Worm (Caenorhabditis elegans): ENCODE measurements around the gene Y105C5B.3.

Y105C5B.3 gene

DNA sequence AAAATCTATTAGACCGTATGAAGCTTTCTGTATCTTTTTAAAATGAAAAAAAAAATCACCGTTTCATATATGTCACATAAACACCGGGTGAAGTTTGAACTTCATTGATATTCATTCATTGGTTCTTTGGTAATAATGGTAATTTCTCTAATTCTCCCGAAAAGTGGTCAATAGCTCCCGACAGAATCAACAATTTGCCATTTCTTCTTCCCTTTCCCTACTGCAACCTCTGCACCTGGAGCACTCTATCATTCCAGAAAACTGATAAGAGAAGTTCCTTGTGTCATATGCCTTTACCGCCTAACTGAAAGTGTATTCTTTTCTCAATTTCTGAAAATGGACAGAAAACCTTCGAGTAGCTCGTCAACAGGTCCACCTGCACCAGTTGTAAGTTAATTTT, 34.4 kb upstream of the Y105C5B.3 start, which contains the start of gene Y105C5A.24:
Gene Y105C5A.24, plus strand, starts transcription at position 220 of the 400 bp plus-strand sequence.
- TF ChIP-seq zip-11 (GFP tag; IDR thresholded peaks at IDR 0.05) (no peak), mxl-3 (GFP tag; optimal IDR thresholded peaks at IDR 0.05) (no peak), ama-1 (optimal IDR thresholded peaks at IDR 0.05) (no peak), daf-16 (GFP tag; optimal IDR thresholded peaks at IDR 0.05) (no peak), daf-16 (tag; optimal IDR thresholded peaks at IDR 0.05) (peak; percentile 97), pqm-1 (tag; optimal IDR thresholded peaks at IDR 0.05) (peak; percentile 83), ztf-7 (tag; optimal IDR thresholded peaks at IDR 0.05) (no peak), aha-1 (tag) (no peak), snpc-1.2 (GFP tag; IDR thresholded peaks at IDR 0.05) (0 out of 2 replicates have a peak, but pooled peaks have one; percentile 29), dve-1 (tag; optimal IDR thresholded peaks at IDR 0.05; ENCODE audit: insufficient read depth) (peak; percentile 71), nhr-237 (tag; optimal IDR thresholded peaks at IDR 0.05) (no peak), T20F7.1 (GFP tag; optimal IDR thresholded peaks at IDR 0.05) (no peak), nhr-77 (tag; optimal IDR thresholded peaks at IDR 0.05) (peak; percentile 70), nhr-11 (tag; optimal IDR thresholded peaks at IDR 0.05) (no peak), nhr-28 (tag; optimal IDR thresholded peaks at IDR 0.05) (peak; percentile 59), arid-1 (GFP tag; conservative IDR thresholded peaks at IDR 0.05) (no peak), fkh-10 (GFP tag; optimal IDR thresholded peaks at IDR 0.05) (no peak), nhr-102 (tag; optimal IDR thresholded peaks at IDR 0.05) (no peak), pha-4 (GFP tag; IDR thresholded peaks at IDR 0.05) (no peak), pha-4 (tag; optimal IDR thresholded peaks at IDR 0.05) (no peak), dmd-6 (GFP tag; IDR thresholded peaks at IDR 0.05) (peak; percentile 77)

DNA sequence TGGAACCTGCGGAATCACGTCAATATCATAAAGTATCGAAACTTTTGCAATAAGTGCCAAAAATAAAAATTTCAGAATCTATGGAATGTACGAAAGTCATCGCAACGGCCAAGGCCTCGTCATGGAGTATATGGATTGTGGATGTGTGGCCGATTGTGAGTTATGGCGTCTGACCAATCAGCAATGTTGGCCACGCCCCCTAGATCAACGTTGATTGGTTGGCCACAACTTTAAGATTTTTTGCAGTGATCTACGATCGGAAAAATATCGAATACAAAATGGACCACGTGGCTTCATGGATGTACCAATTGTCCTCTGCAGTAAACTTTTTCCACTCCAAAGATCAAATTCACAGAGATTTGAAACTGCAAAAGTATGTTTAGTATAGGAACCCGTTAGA, 33.4 kb upstream of the Y105C5B.3 start:
- TF ChIP-seq cey-2 (tag; optimal IDR thresholded peaks at IDR 0.05; ENCODE audit: borderline replicate concordance, insufficient read depth), result no peak
- TF ChIP-seq skn-1 (tag; optimal IDR thresholded peaks at IDR 0.05), result no peak
- TF ChIP-seq mes-2 (tag; optimal IDR thresholded peaks at IDR 0.05; ENCODE audit: poor library complexity, severe bottlenecking), result no peak
- no peak for TF ChIP-seq hlh-11 (tag; optimal IDR thresholded peaks at IDR 0.05)
- no peak for TF ChIP-seq madf-5 (GFP tag; IDR thresholded peaks at IDR 0.05)

DNA sequence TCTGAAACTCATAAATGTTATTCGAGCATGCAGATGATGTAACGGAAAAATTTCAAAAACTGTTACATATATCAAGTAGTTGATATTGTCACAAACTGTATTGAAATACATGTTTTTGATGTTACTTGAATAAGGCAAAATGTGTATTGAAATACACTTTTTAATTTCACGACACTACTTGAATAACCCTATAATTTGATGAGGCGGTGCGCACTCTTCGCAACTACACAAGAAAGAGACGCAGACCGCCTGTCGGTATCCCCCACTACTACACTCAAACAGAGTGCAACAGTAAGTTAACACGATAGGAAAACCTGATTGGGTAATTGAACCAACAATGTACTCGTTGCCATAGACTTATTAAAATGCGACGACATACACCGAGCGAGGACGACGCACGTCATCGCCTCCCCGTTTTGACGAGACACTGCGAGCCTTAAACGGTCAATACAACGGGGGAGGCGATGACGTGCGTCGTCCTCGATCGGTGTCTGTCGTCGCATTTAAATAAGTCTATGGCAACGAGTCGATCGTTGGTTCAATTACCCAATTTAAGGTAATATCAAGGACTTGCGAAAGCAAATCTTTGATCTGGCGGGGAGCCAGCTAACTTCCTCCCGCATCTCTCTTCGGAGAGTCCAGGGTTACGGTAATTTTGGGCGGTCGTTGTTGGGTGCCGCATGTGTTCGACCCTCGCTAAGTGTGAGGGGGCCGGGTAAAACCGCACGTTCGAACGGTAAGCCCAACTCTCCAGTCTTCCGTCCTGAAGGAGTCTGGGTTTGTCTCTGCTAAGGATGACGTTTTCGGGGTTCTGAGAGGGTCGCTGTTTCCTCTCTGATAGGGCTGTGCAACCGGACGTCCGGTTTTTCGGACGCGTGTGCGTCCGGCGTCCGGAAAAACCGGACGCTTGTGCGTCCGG, 30.9 kb upstream of the Y105C5B.3 start:
- no peak for TF ChIP-seq nhr-111 (GFP tag; optimal IDR thresholded peaks at IDR 0.05)
- TF ChIP-seq nhr-41 (GFP tag; IDR thresholded peaks at IDR 0.05), result no peak
- TF ChIP-seq mxl-3 (GFP tag; optimal IDR thresholded peaks at IDR 0.05), result no peak
- no peak for TF ChIP-seq D1046.2 (GFP tag; IDR thresholded peaks at IDR 0.05)
- TF ChIP-seq pqm-1 (tag; optimal IDR thresholded peaks at IDR 0.05), result no peak
- TF ChIP-seq zag-1 (tag; optimal IDR thresholded peaks at IDR 0.05), result no peak
- peak; percentile 78 for TF ChIP-seq snpc-1.2 (GFP tag; IDR thresholded peaks at IDR 0.05)
- no peak; the same call in 1 of the 2 replicates for TF ChIP-seq dmd-6 (GFP tag; IDR thresholded peaks at IDR 0.05)
- TF ChIP-seq nhr-76 (tag; optimal IDR thresholded peaks at IDR 0.05), result no peak
- TF ChIP-seq mes-2 (tag; optimal IDR thresholded peaks at IDR 0.05; ENCODE audit: poor library complexity, severe bottlenecking), result no peak
- TF ChIP-seq lim-7 (GFP tag; IDR thresholded peaks at IDR 0.05), result 0 out of 2 replicates have a peak, but pooled peaks have one; percentile 16
- no peak for TF ChIP-seq Y75B8A.6 (GFP tag; IDR thresholded peaks at IDR 0.05)
- TF ChIP-seq lsy-2 (tag; optimal IDR thresholded peaks at IDR 0.05), result no peak
- no peak for TF ChIP-seq lin-15B (tag; optimal IDR thresholded peaks at IDR 0.05)
- no peak for TF ChIP-seq ctbp-1 (GFP tag; IDR thresholded peaks at IDR 0.05)
- no peak for TF ChIP-seq ZK546.5 (tag; optimal IDR thresholded peaks at IDR 0.05)
- TF ChIP-seq dve-1 (tag; optimal IDR thresholded peaks at IDR 0.05; ENCODE audit: insufficient read depth), result peak; percentile 2
- no peak for TF ChIP-seq F44E2.7 (GFP tag; IDR thresholded peaks at IDR 0.05)
- no peak for TF ChIP-seq snpc-4 (tag; optimal IDR thresholded peaks at IDR 0.05)
- no peak for TF ChIP-seq lin-38 (GFP tag; IDR thresholded peaks at IDR 0.05)
- no peak for TF ChIP-seq madf-9 (GFP tag; conservative IDR thresholded peaks at IDR 0.05)
- TF ChIP-seq pha-4 (GFP tag; IDR thresholded peaks at IDR 0.05), result no peak
- no peak for TF ChIP-seq pha-4 (tag; optimal IDR thresholded peaks at IDR 0.05)
- 0 out of 2 replicates have a peak, but pooled peaks have one; percentile 6 for TF ChIP-seq mdt-29 (GFP tag; IDR thresholded peaks at IDR 0.05)
- TF ChIP-seq set-16 (GFP tag; IDR thresholded peaks at IDR 0.05), result peak; percentile 47; the same call in 1 of the 2 replicates
- peak; percentile 59; the same call in 1 of the 2 replicates for TF ChIP-seq egl-43 (GFP tag; IDR thresholded peaks at IDR 0.05)
- TF ChIP-seq Y48G9A.11 (GFP tag; IDR thresholded peaks at IDR 0.05), result no peak
- no peak for TF ChIP-seq lin-29 (GFP tag; IDR thresholded peaks at IDR 0.05)
- TF ChIP-seq aha-1 (tag), result no peak

Measured in whole organism, L4 larva.